Worm (Caenorhabditis elegans) whole organism, young adult: ENCODE data around the gene T24H10.5.

ENCODE experiments used
- B0019.2 ChIP-seq: fragments of 200-800 bp; sonication (Bioruptor generic); conservative IDR thresholded peaks from 2 replicates; pipeline ENCODE4 v1.3.6; 2022; ENCODE audit warnings: missing genetic modification reagents, missing genetic modification characterization, missing compliant biosample characterization
- B0035.1 ChIP-seq: sonication (generic microtip); optimal IDR thresholded peaks from 2 replicates; lab custom pipeline; 2016; ENCODE audit warnings: missing genetic modification characterization, mild to moderate bottlenecking, missing compliant biosample characterization, missing genotype, missing genetic modification reagents
- B0261.1 ChIP-seq: sonication (generic microtip); optimal IDR thresholded peaks from 2 replicates; lab custom pipeline; 2016; ENCODE audit warnings: mild to moderate bottlenecking, missing genetic modification characterization, moderate library complexity, missing compliant biosample characterization
- F10E7.11 ChIP-seq: sonication (generic microtip); optimal IDR thresholded peaks from 2 replicates; lab custom pipeline; 2017; ENCODE audit warnings: mild to moderate bottlenecking, missing genetic modification characterization, moderate library complexity, missing compliant biosample characterization
- F23B12.7 ChIP-seq: sonication (generic microtip); optimal IDR thresholded peaks from 2 replicates; lab custom pipeline; 2017; ENCODE audit warnings: missing genetic modification characterization, mild to moderate bottlenecking, missing compliant biosample characterization, antibody characterized with exemption, moderate library complexity; ENCODE audit not compliant: insufficient read depth
- F33H1.4 ChIP-seq: fragments of 200-800 bp; sonication (Bioruptor generic); IDR thresholded peaks from 2 replicates; pipeline ENCODE4 v1.3.6; 2022; ENCODE audit warnings: missing genetic modification reagents, missing genetic modification characterization, missing compliant biosample characterization
- F37B4.10 ChIP-seq: fragments of 200-800 bp; sonication (Bioruptor generic); IDR thresholded peaks from 2 replicates; pipeline ENCODE4 v1.3.6; 2022; ENCODE audit warnings: missing genetic modification characterization, missing compliant biosample characterization
- F39B2.1 ChIP-seq: fragments of 200-800 bp; sonication (Bioruptor generic); IDR thresholded peaks from 2 replicates; pipeline ENCODE4 v1.3.6; 2022; ENCODE audit warnings: missing genetic modification reagents, missing genetic modification characterization, missing compliant biosample characterization
- F57A8.1 ChIP-seq: fragments of 200-800 bp; sonication (Bioruptor generic); optimal IDR thresholded peaks from 2 replicates; lab custom pipeline; 2018; ENCODE audit warnings: mild to moderate bottlenecking, missing genetic modification characterization, moderate library complexity, missing compliant biosample characterization
- T07F8.4 ChIP-seq: sonication (generic microtip); optimal IDR thresholded peaks from 2 replicates; lab custom pipeline; 2016; ENCODE audit warnings: mild to moderate bottlenecking, missing genetic modification characterization, moderate library complexity, missing compliant biosample characterization
- T26A5.8 ChIP-seq: sonication (generic microtip); optimal IDR thresholded peaks from 2 replicates; lab custom pipeline; 2016; ENCODE audit warnings: missing genetic modification characterization, missing compliant biosample characterization
- Y56A3A.18 ChIP-seq: fragments of 200-800 bp; sonication (Bioruptor generic); IDR thresholded peaks from 2 replicates; pipeline ENCODE4 v1.3.6; 2022; ENCODE audit warnings: missing genetic modification reagents, missing genetic modification characterization, missing compliant biosample characterization
- Y67H2A.10 ChIP-seq: fragments of 200-800 bp; sonication (Bioruptor generic); conservative IDR thresholded peaks from 2 replicates; pipeline ENCODE4 v1.3.6; 2022; ENCODE audit warnings: missing genetic modification reagents, missing genetic modification characterization, missing compliant biosample characterization
- Y79H2A.3 ChIP-seq: fragments of 200-800 bp; sonication (Bioruptor generic); conservative IDR thresholded peaks from 2 replicates; pipeline ENCODE4 v1.3.6; 2022; ENCODE audit warnings: missing genetic modification reagents, missing genetic modification characterization, missing compliant biosample characterization
- ZK185.1 ChIP-seq: sonication (generic microtip); optimal IDR thresholded peaks from 2 replicates; lab custom pipeline; 2016; ENCODE audit warnings: mild to moderate bottlenecking, missing genetic modification characterization, missing compliant biosample characterization; ENCODE audit not compliant: poor library complexity, severe bottlenecking
- attf-3 ChIP-seq: fragments of 200-800 bp; sonication (Bioruptor generic); conservative IDR thresholded peaks from 2 replicates; pipeline ENCODE4 v1.3.6; 2022; ENCODE audit warnings: missing genetic modification reagents, missing genetic modification characterization, missing compliant biosample characterization
- attf-6 ChIP-seq: fragments of 200-800 bp; sonication (Bioruptor generic); IDR thresholded peaks from 2 replicates; pipeline ENCODE4 v1.3.6; 2022; ENCODE audit warnings: missing genetic modification reagents, missing genetic modification characterization, missing compliant biosample characterization
- ccch-3 ChIP-seq: fragments of 200-800 bp; sonication (Bioruptor generic); optimal IDR thresholded peaks from 2 replicates; lab custom pipeline; 2018; ENCODE audit warnings: mild to moderate bottlenecking, missing genetic modification characterization, missing compliant biosample characterization
- cebp-2 ChIP-seq: fragments of 200-800 bp; sonication (Bioruptor generic); IDR thresholded peaks from 2 replicates; pipeline ENCODE4 v1.3.6; 2022; ENCODE audit warnings: missing genetic modification characterization, missing compliant biosample characterization
- ceh-100 ChIP-seq: fragments of 200-800 bp; sonication (Bioruptor generic); IDR thresholded peaks from 2 replicates; pipeline ENCODE4 v1.3.6; 2022; ENCODE audit warnings: missing genetic modification reagents, missing genetic modification characterization, missing compliant biosample characterization
- die-1 ChIP-seq: sonication (generic microtip); optimal IDR thresholded peaks from 2 replicates; lab custom pipeline; 2016; ENCODE audit warnings: missing genotype, mild to moderate bottlenecking, missing genetic modification characterization, missing compliant biosample characterization
- dox-1 ChIP-seq: fragments of 200-800 bp; sonication (Bioruptor generic); IDR thresholded peaks from 2 replicates; pipeline ENCODE4 v1.3.6; 2022; ENCODE audit warnings: missing genetic modification reagents, missing genetic modification characterization, missing compliant biosample characterization
- dpl-1 ChIP-seq: fragments of 150-350 bp; optimal IDR thresholded peaks from 2 replicates; lab custom pipeline; 2014; ENCODE audit warnings: missing biosample characterization, missing genetic modification reagents, missing genetic modification characterization
- egl-18 ChIP-seq: fragments of 200-800 bp; sonication (Bioruptor generic); IDR thresholded peaks from 2 replicates; pipeline ENCODE4 v1.3.6; 2022; ENCODE audit warnings: missing genetic modification reagents, missing genetic modification characterization, missing compliant biosample characterization
- ets-4 ChIP-seq: fragments of 200-800 bp; sonication (Bioruptor generic); optimal IDR thresholded peaks from 2 replicates; lab custom pipeline; 2018; ENCODE audit warnings: mild to moderate bottlenecking, missing genetic modification characterization, missing compliant biosample characterization
- gei-17 ChIP-seq: fragments of 200-800 bp; sonication (Bioruptor generic); optimal IDR thresholded peaks from 2 replicates; lab custom pipeline; 2018; ENCODE audit warnings: mild to moderate bottlenecking, missing genetic modification characterization, missing compliant biosample characterization
- hlh-12 ChIP-seq: sonication (generic microtip); optimal IDR thresholded peaks from 2 replicates; lab custom pipeline; 2016; ENCODE audit warnings: missing genetic modification characterization, missing compliant biosample characterization
- hmg-1.2 ChIP-seq: fragments of 200-800 bp; sonication (Bioruptor generic); IDR thresholded peaks from 2 replicates; pipeline ENCODE4 v1.3.6; 2022; ENCODE audit warnings: missing genetic modification reagents, missing genetic modification characterization, missing compliant biosample characterization
- hrde-1 ChIP-seq: sonication (generic microtip); optimal IDR thresholded peaks from 2 replicates; lab custom pipeline; 2016; ENCODE audit warnings: missing genetic modification characterization, mild to moderate bottlenecking, missing compliant biosample characterization, moderate library complexity, missing genotype, missing genetic modification reagents, borderline replicate concordance
- hsf-1 ChIP-seq: fragments of 200-800 bp; sonication (Bioruptor generic); IDR thresholded peaks from 2 replicates; pipeline ENCODE4 v1.3.6; 2022; ENCODE audit warnings: missing genetic modification reagents, missing genetic modification characterization, missing compliant biosample characterization
- lin-35 ChIP-seq, 3 experiments: fragments of 150-350 bp in 2 of 3; sonication (generic microtip) in 1 of 3; optimal IDR thresholded peaks; 2 replicates each; lab custom pipeline; 2014 to 2018; ENCODE audit warnings: missing biosample characterization in 3 of 3, missing genetic modification characterization in 3 of 3, missing genetic modification reagents in 3 of 3
- madf-10 ChIP-seq: sonication (generic microtip); optimal IDR thresholded peaks from 2 replicates; lab custom pipeline; 2016; ENCODE audit warnings: mild to moderate bottlenecking, missing genetic modification characterization, missing compliant biosample characterization
- madf-6 ChIP-seq: fragments of 200-800 bp; sonication (Bioruptor generic); IDR thresholded peaks from 2 replicates; pipeline ENCODE4 v1.3.6; 2022; ENCODE audit warnings: missing genetic modification reagents, missing genetic modification characterization, missing compliant biosample characterization
- mcd-1 ChIP-seq: fragments of 200-800 bp; sonication (Bioruptor generic); IDR thresholded peaks from 2 replicates; pipeline ENCODE4 v1.3.6; 2022; ENCODE audit warnings: missing genetic modification reagents, missing genetic modification characterization, missing compliant biosample characterization
- nfya-1 ChIP-seq: sonication (generic microtip); optimal IDR thresholded peaks from 2 replicates; lab custom pipeline; 2017; ENCODE audit warnings: antibody characterized with exemption, missing compliant biosample characterization, missing genetic modification characterization, borderline replicate concordance; ENCODE audit not compliant: insufficient read depth
- nhr-27 ChIP-seq: fragments of 200-800 bp; sonication (Bioruptor generic); optimal IDR thresholded peaks from 2 replicates; lab custom pipeline; 2018; ENCODE audit warnings: mild to moderate bottlenecking, missing genetic modification characterization, moderate library complexity, missing compliant biosample characterization
- rpc-1 ChIP-seq, 2 experiments: fragments of 150-350 bp in 1 of 2; sonication (generic microtip) in 1 of 2; optimal IDR thresholded peaks; 2 replicates each; lab custom pipeline; 2014 to 2018; ENCODE audit warnings: missing biosample characterization in 1 of 2, missing genetic modification characterization in 1 of 2, missing genetic modification reagents in 1 of 2, missing genotype in 1 of 2
- sea-2 ChIP-seq: fragments of 200-800 bp; sonication (Bioruptor generic); IDR thresholded peaks from 2 replicates; pipeline ENCODE4 v1.3.6; 2022; ENCODE audit warnings: missing genetic modification characterization, missing compliant biosample characterization
- snpc-1.1 ChIP-seq: sonication (generic microtip); optimal IDR thresholded peaks from 2 replicates; lab custom pipeline; 2017; ENCODE audit warnings: missing genetic modification characterization, mild to moderate bottlenecking, missing compliant biosample characterization, antibody characterized with exemption, moderate library complexity, missing genotype, missing genetic modification reagents; ENCODE audit not compliant: insufficient read depth
- snpc-1.3 ChIP-seq: sonication (generic microtip); optimal IDR thresholded peaks from 2 replicates; lab custom pipeline; 2017; ENCODE audit warnings: missing genetic modification characterization, mild to moderate bottlenecking, missing compliant biosample characterization, antibody characterized with exemption, moderate library complexity, missing genotype, missing genetic modification reagents; ENCODE audit not compliant: insufficient read depth
- sptf-2 ChIP-seq: fragments of 200-800 bp; sonication (Bioruptor generic); optimal IDR thresholded peaks from 2 replicates; lab custom pipeline; 2018; ENCODE audit warnings: mild to moderate bottlenecking, missing genetic modification characterization, missing compliant biosample characterization
- tbp1 ChIP-seq: fragments of 200-800 bp; sonication (Bioruptor generic); optimal IDR thresholded peaks from 2 replicates; lab custom pipeline; 2018; ENCODE audit warnings: mild to moderate bottlenecking, missing genetic modification characterization, missing compliant biosample characterization
- tlf-1 ChIP-seq: fragments of 200-800 bp; sonication (Bioruptor generic); optimal IDR thresholded peaks from 2 replicates; lab custom pipeline; 2018; ENCODE audit warnings: mild to moderate bottlenecking, missing genetic modification characterization, missing compliant biosample characterization
- unc-62 ChIP-seq: fragments of 150-350 bp; optimal IDR thresholded peaks from 2 replicates; lab custom pipeline; 2014; ENCODE audit warnings: missing biosample characterization, missing genetic modification reagents, missing genetic modification characterization
- zim-3 ChIP-seq: sonication (generic microtip); optimal IDR thresholded peaks from 2 replicates; lab custom pipeline; 2017; ENCODE audit warnings: mild to moderate bottlenecking, missing genetic modification characterization, moderate library complexity, missing compliant biosample characterization
- ztf-22 ChIP-seq: fragments of 200-800 bp; sonication (Bioruptor generic); optimal IDR thresholded peaks from 2 replicates; lab custom pipeline; 2018; ENCODE audit warnings: mild to moderate bottlenecking, missing genetic modification characterization, moderate library complexity, missing compliant biosample characterization

T24H10.5 gene

DNA sequence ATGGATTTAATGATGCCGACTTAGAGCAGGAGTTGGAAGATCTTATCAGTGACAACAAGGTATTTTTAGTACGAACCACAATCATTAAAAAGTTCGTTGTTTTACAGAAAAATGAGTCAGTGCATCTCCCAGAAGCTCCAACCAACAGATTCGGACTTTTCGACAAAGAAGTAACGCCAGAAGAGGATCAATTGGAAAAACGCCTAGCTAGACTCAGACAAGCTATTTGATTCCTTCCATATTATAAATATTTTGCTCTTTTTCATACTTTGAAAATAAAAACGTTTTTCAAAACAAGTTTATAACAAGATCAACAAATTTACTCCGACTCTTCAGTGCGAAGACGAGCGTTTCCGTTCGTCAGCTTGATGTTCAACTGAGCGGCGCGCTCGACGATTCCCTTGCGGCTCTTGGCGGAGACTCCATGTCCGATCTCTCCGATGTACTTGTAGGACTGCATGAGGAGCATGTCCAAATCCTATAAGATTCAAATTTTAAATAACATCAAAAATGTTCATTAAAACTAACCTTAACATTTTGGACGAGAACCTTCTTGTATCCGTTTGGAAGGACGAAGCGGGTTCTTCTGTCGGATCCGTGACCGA is 44.6 kb upstream of the T24H10.5 start (continued):
- TF ChIP-seq Y67H2A.10 (GFP tag; lab: Robert Waterston, UW) (no peak), F23B12.7 (tag; lab: Kevin White, UChicago) (no peak), unc-62 (no peak), tlf-1 (GFP tag; lab: Kevin White, UChicago) (peak; percentile 80), F39B2.1 (GFP tag; lab: Robert Waterston, UW) (peak; percentile 79; the same call in 1 of the 2 replicates), B0035.1 (tag; lab: Kevin White, UChicago) (peak; percentile 13), nhr-27 (tag; lab: Kevin White, UChicago) (no peak), B0261.1 (tag; lab: Kevin White, UChicago) (no peak), attf-3 (no peak), dpl-1 (GFP tag; lab: Kevin White, UChicago) (no peak), hrde-1 (peak; percentile 94), sea-2 (no peak), mcd-1 (peak; percentile 43), die-1 (tag; lab: Kevin White, UChicago) (peak; percentile 55), hlh-12 (tag; lab: Kevin White, UChicago) (no peak), zim-3 (tag; lab: Kevin White, UChicago) (peak; percentile 33), madf-10 (no peak), F10E7.11 (tag; lab: Kevin White, UChicago) (no peak), attf-6 (GFP tag; lab: Robert Waterston, UW) (peak; percentile 83), dox-1 (GFP tag; lab: Robert Waterston, UW) (peak; percentile 58), egl-18 (GFP tag; lab: Robert Waterston, UW) (no peak), rpc-1 (optimal IDR thresholded peaks at IDR 0.05; lab: Kevin White, UChicago) (no peak), rpc-1 (tag; optimal IDR thresholded peaks at IDR 0.05; lab: Kevin White, UChicago) (no peak), snpc-1.1 (tag; lab: Kevin White, UChicago) (no peak), lin-35 (GFP tag; optimal IDR thresholded peaks at IDR 0.05; lab: Kevin White, UChicago) (peak in 1 of 3 experiments; percentile 43), Y79H2A.3 (GFP tag; lab: Robert Waterston, UW) (no peak), T07F8.4 (no peak), madf-6 (GFP tag; lab: Robert Waterston, UW) (peak; percentile 82), ets-4 (no peak), hsf-1 (GFP tag; lab: Robert Waterston, UW) (peak; percentile 79), tbp1 (peak; percentile 60), T26A5.8 (tag; lab: Kevin White, UChicago) (peak; percentile 46), cebp-2 (GFP tag; lab: Robert Waterston, UW) (peak; percentile 82; the same call in 1 of the 2 replicates), ZK185.1 (tag; lab: Kevin White, UChicago) (no peak), ccch-3 (GFP tag; lab: Kevin White, UChicago) (no peak), sptf-2 (GFP tag; lab: Kevin White, UChicago) (no peak), ceh-100 (GFP tag; lab: Robert Waterston, UW) (peak; percentile 60; the same call in 1 of the 2 replicates), hmg-1.2 (GFP tag; lab: Robert Waterston, UW) (peak; percentile 41; the same call in 1 of the 2 replicates), F57A8.1 (GFP tag; lab: Kevin White, UChicago) (no peak), B0019.2 (no peak), F37B4.10 (GFP tag; lab: Robert Waterston, UW) (no peak), ztf-22 (GFP tag; lab: Kevin White, UChicago) (no peak), F33H1.4 (peak; percentile 49), gei-17 (no peak), snpc-1.3 (peak; percentile 74), nfya-1 (tag; lab: Kevin White, UChicago) (no peak), Y56A3A.18 (GFP tag; lab: Robert Waterston, UW) (peak; percentile 81; the same call in 1 of the 2 replicates)
